Worm (Caenorhabditis elegans) whole organism, young adult: Measurements from ENCODE around the gene cpz-2.

ENCODE experiments used
- C06A6.2 ChIP-seq: fragments of 200-800 bp; sonication (Bioruptor generic); conservative IDR thresholded peaks from 2 replicates; pipeline ENCODE4 v1.3.6; 2022; ENCODE audit warnings: missing genetic modification characterization, missing compliant biosample characterization
- C17E4.6 ChIP-seq: fragments of 200-800 bp; sonication (Bioruptor generic); IDR thresholded peaks from 2 replicates; pipeline ENCODE4 v1.3.6; 2022; ENCODE audit warnings: missing genetic modification reagents, missing genetic modification characterization, missing compliant biosample characterization
- F52B5.7 ChIP-seq: sonication (generic microtip); optimal IDR thresholded peaks from 2 replicates; lab custom pipeline; 2016; ENCODE audit warnings: mild to moderate bottlenecking, missing genetic modification characterization, missing compliant biosample characterization
- K12H6.12 ChIP-seq: fragments of 200-800 bp; sonication (Bioruptor generic); optimal IDR thresholded peaks from 2 replicates; lab custom pipeline; 2018; ENCODE audit warnings: mild to moderate bottlenecking, missing genetic modification characterization, missing compliant biosample characterization
- Y53F4B.3 ChIP-seq: fragments of 200-800 bp; sonication (Bioruptor generic); IDR thresholded peaks from 2 replicates; pipeline ENCODE4 v1.3.6; 2022; ENCODE audit warnings: missing genetic modification reagents, missing genetic modification characterization, missing compliant biosample characterization
- Y56A3A.18 ChIP-seq: fragments of 200-800 bp; sonication (Bioruptor generic); IDR thresholded peaks from 2 replicates; pipeline ENCODE4 v1.3.6; 2022; ENCODE audit warnings: missing genetic modification reagents, missing genetic modification characterization, missing compliant biosample characterization
- ZK185.1 ChIP-seq: sonication (generic microtip); optimal IDR thresholded peaks from 2 replicates; lab custom pipeline; 2016; ENCODE audit warnings: mild to moderate bottlenecking, missing genetic modification characterization, missing compliant biosample characterization; ENCODE audit not compliant: poor library complexity, severe bottlenecking
- atf-7 ChIP-seq: sonication (generic microtip); optimal IDR thresholded peaks from 2 replicates; lab custom pipeline; 2017; ENCODE audit warnings: mild to moderate bottlenecking, missing genetic modification characterization, missing compliant biosample characterization
- attf-3 ChIP-seq: fragments of 200-800 bp; sonication (Bioruptor generic); conservative IDR thresholded peaks from 2 replicates; pipeline ENCODE4 v1.3.6; 2022; ENCODE audit warnings: missing genetic modification reagents, missing genetic modification characterization, missing compliant biosample characterization
- attf-6 ChIP-seq: fragments of 200-800 bp; sonication (Bioruptor generic); IDR thresholded peaks from 2 replicates; pipeline ENCODE4 v1.3.6; 2022; ENCODE audit warnings: missing genetic modification reagents, missing genetic modification characterization, missing compliant biosample characterization
- ceh-40 ChIP-seq: fragments of 200-800 bp; sonication (Bioruptor generic); IDR thresholded peaks from 2 replicates; pipeline ENCODE4 v1.3.6; 2022; ENCODE audit warnings: missing genetic modification characterization, missing compliant biosample characterization
- ceh-79 ChIP-seq: sonication (generic microtip); optimal IDR thresholded peaks from 2 replicates; lab custom pipeline; 2017; ENCODE audit warnings: mild to moderate bottlenecking, missing genetic modification characterization, missing compliant biosample characterization
- ceh-91 ChIP-seq: fragments of 200-800 bp; sonication (Bioruptor generic); IDR thresholded peaks from 2 replicates; pipeline ENCODE4 v1.3.6; 2022; ENCODE audit warnings: missing genetic modification reagents, missing genetic modification characterization, missing compliant biosample characterization
- die-1 ChIP-seq: sonication (generic microtip); optimal IDR thresholded peaks from 2 replicates; lab custom pipeline; 2016; ENCODE audit warnings: missing genotype, mild to moderate bottlenecking, missing genetic modification characterization, missing compliant biosample characterization
- egl-44 ChIP-seq: fragments of 200-800 bp; sonication (Bioruptor generic); IDR thresholded peaks from 2 replicates; pipeline ENCODE4 v1.3.6; 2022; ENCODE audit warnings: missing genetic modification reagents, missing genetic modification characterization, missing compliant biosample characterization
- egrh-3 ChIP-seq: fragments of 200-800 bp; sonication (Bioruptor generic); IDR thresholded peaks from 2 replicates; pipeline ENCODE4 v1.3.6; 2022; ENCODE audit warnings: missing genetic modification reagents, missing genetic modification characterization, missing compliant biosample characterization
- him-1 ChIP-seq: sonication (generic microtip); optimal IDR thresholded peaks from 2 replicates; lab custom pipeline; 2016; ENCODE audit warnings: missing genotype, missing genetic modification reagents, missing genetic modification characterization, missing compliant biosample characterization
- hlh-26 ChIP-seq: fragments of 200-800 bp; sonication (Bioruptor generic); conservative IDR thresholded peaks from 2 replicates; pipeline ENCODE4 v1.3.6; 2022; ENCODE audit warnings: missing genetic modification reagents, missing genetic modification characterization, missing compliant biosample characterization
- hmg-1.2 ChIP-seq: fragments of 200-800 bp; sonication (Bioruptor generic); IDR thresholded peaks from 2 replicates; pipeline ENCODE4 v1.3.6; 2022; ENCODE audit warnings: missing genetic modification reagents, missing genetic modification characterization, missing compliant biosample characterization
- hsf-1 ChIP-seq: fragments of 200-800 bp; sonication (Bioruptor generic); IDR thresholded peaks from 2 replicates; pipeline ENCODE4 v1.3.6; 2022; ENCODE audit warnings: missing genetic modification reagents, missing genetic modification characterization, missing compliant biosample characterization
- lag-1 ChIP-seq: fragments of 200-800 bp; sonication (Bioruptor generic); IDR thresholded peaks from 2 replicates; pipeline ENCODE4 v1.3.6; 2022; ENCODE audit warnings: missing genetic modification reagents, missing genetic modification characterization, missing compliant biosample characterization
- let-607 ChIP-seq, 2 experiments: fragments of 200-800 bp in 1 of 2; sonication (Bioruptor generic) in 1 of 2; sonication (generic microtip) in 1 of 2; optimal IDR thresholded peaks; 2 replicates each; lab custom pipeline; 2016 to 2018; ENCODE audit warnings: mild to moderate bottlenecking in 2 of 2, missing compliant biosample characterization in 2 of 2, missing genetic modification characterization in 2 of 2, moderate library complexity in 2 of 2, missing genotype in 1 of 2
- lin-40 ChIP-seq: sonication (generic microtip); optimal IDR thresholded peaks from 2 replicates; lab custom pipeline; 2016; ENCODE audit warnings: missing genetic modification characterization, mild to moderate bottlenecking, missing compliant biosample characterization, missing genotype, missing genetic modification reagents
- mes-4 ChIP-seq: sonication (generic microtip); optimal IDR thresholded peaks from 2 replicates; lab custom pipeline; 2016; ENCODE audit warnings: missing genotype, missing genetic modification characterization, missing compliant biosample characterization
- nhr-27 ChIP-seq: fragments of 200-800 bp; sonication (Bioruptor generic); optimal IDR thresholded peaks from 2 replicates; lab custom pipeline; 2018; ENCODE audit warnings: mild to moderate bottlenecking, missing genetic modification characterization, moderate library complexity, missing compliant biosample characterization
- nhr-80 ChIP-seq: sonication (generic microtip); optimal IDR thresholded peaks from 2 replicates; lab custom pipeline; 2016; ENCODE audit warnings: missing genetic modification characterization, missing compliant biosample characterization
- repo-1 ChIP-seq: sonication (generic microtip); optimal IDR thresholded peaks from 2 replicates; lab custom pipeline; 2017; ENCODE audit warnings: mild to moderate bottlenecking, missing genetic modification characterization, missing compliant biosample characterization
- sdz-38 ChIP-seq: sonication (generic microtip); optimal IDR thresholded peaks from 2 replicates; lab custom pipeline; 2016; ENCODE audit warnings: missing genotype, missing genetic modification characterization, missing compliant biosample characterization
- snpc-1.1 ChIP-seq: sonication (generic microtip); optimal IDR thresholded peaks from 2 replicates; lab custom pipeline; 2017; ENCODE audit warnings: missing genetic modification characterization, mild to moderate bottlenecking, missing compliant biosample characterization, antibody characterized with exemption, moderate library complexity, missing genotype, missing genetic modification reagents; ENCODE audit not compliant: insufficient read depth
- somi-1 ChIP-seq: fragments of 200-800 bp; sonication (Bioruptor generic); optimal IDR thresholded peaks from 2 replicates; lab custom pipeline; 2018; ENCODE audit warnings: mild to moderate bottlenecking, missing genetic modification characterization, missing compliant biosample characterization
- zfh-2 ChIP-seq: fragments of 200-800 bp; sonication (Bioruptor generic); conservative IDR thresholded peaks from 2 replicates; pipeline ENCODE4 v1.3.6; 2022; ENCODE audit warnings: missing genetic modification reagents, missing genetic modification characterization, missing compliant biosample characterization
- zim-3 ChIP-seq: sonication (generic microtip); optimal IDR thresholded peaks from 2 replicates; lab custom pipeline; 2017; ENCODE audit warnings: mild to moderate bottlenecking, missing genetic modification characterization, moderate library complexity, missing compliant biosample characterization
- ztf-28 ChIP-seq: fragments of 200-800 bp; sonication (Bioruptor generic); IDR thresholded peaks from 2 replicates; pipeline ENCODE4 v1.3.6; 2022; ENCODE audit warnings: missing genetic modification reagents, missing genetic modification characterization, missing compliant biosample characterization
- ztf-3 ChIP-seq: fragments of 200-800 bp; sonication (Bioruptor generic); optimal IDR thresholded peaks from 2 replicates; lab custom pipeline; 2018; ENCODE audit warnings: mild to moderate bottlenecking, missing genetic modification characterization, missing compliant biosample characterization

cpz-2 gene

ce11 chrV:13409089-13409488, 28.1 kb downstream of the cpz-2 start (continued):
- TF ChIP-seq C06A6.2 (GFP tag; lab: Robert Waterston, UW) (no peak), ceh-79 (tag; lab: Kevin White, UChicago) (no peak), somi-1 (GFP tag; lab: Kevin White, UChicago) (no peak), zim-3 (tag; lab: Kevin White, UChicago) (no peak), egl-44 (no peak), sdz-38 (no peak), ztf-3 (no peak), C17E4.6 (GFP tag; lab: Robert Waterston, UW) (no peak)

- 0 out of 2 replicates have a peak, but pooled peaks have one; percentile 37 for TF ChIP-seq ztf-28 (GFP tag; lab: Robert Waterston, UW)
- TF ChIP-seq mes-4 (tag; lab: Kevin White, UChicago), result no peak
- TF ChIP-seq him-1 (tag; lab: Kevin White, UChicago), result no peak
Measured at ce11 chrV:13410688-13411087, 29.7 kb downstream of the cpz-2 start, which contains the start of gene F53F1.4. Gene F53F1.4, plus strand, starts transcription at chrV:13411077.

- TF ChIP-seq egrh-3 (peak; percentile 87), repo-1 (no peak), Y56A3A.18 (no peak), zfh-2 (GFP tag; lab: Robert Waterston, UW) (peak; percentile 91)
Measured at ce11 chrV:13411225-13411991, 30.4 kb downstream of the cpz-2 start.

- no peak for TF ChIP-seq nhr-80 (tag; lab: Kevin White, UChicago)
Measured at ce11 chrV:13411992-13412298, 31.0 kb downstream of the cpz-2 start.

ce11 chrV:13413301-13413700, 32.3 kb downstream of the cpz-2 start:
- TF ChIP-seq lin-40 (tag; lab: Kevin White, UChicago), result no peak
- no peak for TF ChIP-seq lag-1 (GFP tag; lab: Robert Waterston, UW)
- no peak for TF ChIP-seq Y53F4B.3 (GFP tag; lab: Robert Waterston, UW)
- no peak for TF ChIP-seq attf-6
- TF ChIP-seq ztf-3, result no peak
- TF ChIP-seq hlh-26 (GFP tag; lab: Robert Waterston, UW), result no peak
- TF ChIP-seq hsf-1 (GFP tag; lab: Robert Waterston, UW), result no peak
- TF ChIP-seq snpc-1.1 (tag; lab: Kevin White, UChicago), result no peak
- no peak for TF ChIP-seq atf-7 (tag; lab: Kevin White, UChicago)
- TF ChIP-seq ZK185.1, result no peak

- TF ChIP-seq F52B5.7 (tag; lab: Kevin White, UChicago) (no peak), ceh-91 (GFP tag; lab: Robert Waterston, UW) (no peak), nhr-80 (tag; lab: Kevin White, UChicago) (no peak), die-1 (tag; lab: Kevin White, UChicago) (no peak), nhr-27 (no peak), ceh-40 (GFP tag; lab: Robert Waterston, UW) (no peak), hmg-1.2 (GFP tag; lab: Robert Waterston, UW) (no peak), let-607 (tag; optimal IDR thresholded peaks at IDR 0.05; lab: Kevin White, UChicago) (no peak), K12H6.12 (tag; lab: Kevin White, UChicago) (no peak), him-1 (tag; lab: Kevin White, UChicago) (no peak), attf-3 (no peak)
Measured at ce11 chrV:13414585-13414984, 33.6 kb downstream of the cpz-2 start, which contains the start of gene cut-2. Gene cut-2, plus strand, starts transcription at chrV:13414949.
